Worm (Caenorhabditis elegans) whole organism, L4/young adult: ENCODE data around the gene B0454.5.

Experiments used
- W03F9.2 ChIP-seq: fragments of 150-350 bp; optimal IDR thresholded peaks from 2 replicates; lab custom pipeline; 2014; ENCODE audit warnings: missing biosample characterization, missing genetic modification characterization
- dao-5 ChIP-seq: sonication (generic microtip); optimal IDR thresholded peaks from 2 replicates; lab custom pipeline; 2016; ENCODE audit warnings: missing genotype, missing genetic modification characterization, moderate library complexity, missing compliant biosample characterization
- him-1 ChIP-seq: sonication (generic microtip); optimal IDR thresholded peaks from 2 replicates; lab custom pipeline; 2016; ENCODE audit warnings: missing genotype, missing genetic modification reagents, missing genetic modification characterization, missing compliant biosample characterization

ce11 chrII:3054221-3054620 is 15.6 kb downstream of the B0454.5 start, which contains the start of gene lido-13:
- no peak for TF ChIP-seq him-1 (tag; lab: Kevin White, UChicago)
- no peak for TF ChIP-seq dao-5 (tag; lab: Kevin White, UChicago)
- no peak for TF ChIP-seq W03F9.2 (tag; lab: Kevin White, UChicago)
